Worm (Caenorhabditis elegans): Measurements from ENCODE around the gene F14D7.6.

ce11 chrV:14351629-14352028 is 50.4 kb downstream of the F14D7.6 start, which contains the start of gene vha-13:
- TF ChIP-seq T22C8.4 (GFP tag; IDR thresholded peaks at IDR 0.05) (no peak), flt-1 (GFP tag; IDR thresholded peaks at IDR 0.05) (no peak), ztf-29 (GFP tag; IDR thresholded peaks at IDR 0.05) (no peak), med-1 (GFP tag; optimal IDR thresholded peaks at IDR 0.05; ENCODE audit: insufficient read depth) (no peak), ref-1 (GFP tag; conservative IDR thresholded peaks at IDR 0.05) (no peak), tab-1 (GFP tag; IDR thresholded peaks at IDR 0.05) (no peak), ztf-23 (GFP tag; IDR thresholded peaks at IDR 0.05) (no peak), klf-2 (GFP tag; conservative IDR thresholded peaks at IDR 0.05) (no peak)

All from whole organism, midembryonic.